Worm (Caenorhabditis elegans): ENCODE measurements around the gene srw-100.

ce11 chrV:1731918-1732317 is 20.9 kb downstream of the srw-100 start, which contains the start of gene gst-21:
- TF ChIP-seq rcor-1 (GFP tag; IDR thresholded peaks at IDR 0.05) (no peak), attf-5 (GFP tag; optimal IDR thresholded peaks at IDR 0.05) (no peak), nhr-27 (tag; optimal IDR thresholded peaks at IDR 0.05) (no peak), F57A8.1 (GFP tag; optimal IDR thresholded peaks at IDR 0.05) (no peak), repo-1 (tag; optimal IDR thresholded peaks at IDR 0.05) (no peak), Y79H2A.3 (GFP tag; conservative IDR thresholded peaks at IDR 0.05) (no peak), snpc-3.4 (tag; optimal IDR thresholded peaks at IDR 0.05) (no peak), bed-2 (GFP tag; IDR thresholded peaks at IDR 0.05) (no peak), unc-130 (GFP tag; optimal IDR thresholded peaks at IDR 0.05) (no peak), unc-62 (GFP tag; optimal IDR thresholded peaks at IDR 0.05) (no peak), snpc-4 (GFP tag; optimal IDR thresholded peaks at IDR 0.05) (no peak), snpc-4 (tag; optimal IDR thresholded peaks at IDR 0.05) (no peak), sptf-2 (GFP tag; optimal IDR thresholded peaks at IDR 0.05) (no peak), let-526 (GFP tag; IDR thresholded peaks at IDR 0.05) (no peak), Y67H2A.10 (GFP tag; conservative IDR thresholded peaks at IDR 0.05) (no peak)

All from whole organism, young adult.